Worm (Caenorhabditis elegans) whole organism, L3 larva: ENCODE measurements around the gene C06E1.1.
A peak's percentile ranks its signal among the peaks of the same experiment; 100 is the strongest.

Experiments used
- elt-3 ChIP-seq, 3 experiments: fragments of 150-350 bp in 1 of 3; sonication (generic microtip) in 2 of 3; optimal IDR thresholded peaks; 2 replicates in 2 of 3; 4 replicates in 1 of 3; lab custom pipeline; 2014 to 2017; ENCODE audit warnings: missing biosample characterization in 3 of 3, missing genetic modification characterization in 3 of 3
- eor-1 ChIP-seq, 2 experiments: fragments of 150-350 bp; optimal IDR thresholded peaks; 2 replicates each; lab custom pipeline; 2014 to 2018; ENCODE audit warnings: missing biosample characterization in 2 of 2, missing genetic modification characterization in 2 of 2
- lsy-12 ChIP-seq: sonication (generic microtip); optimal IDR thresholded peaks from 2 replicates; lab custom pipeline; 2016; ENCODE audit warnings: mild to moderate bottlenecking, missing genetic modification characterization, missing compliant biosample characterization
- pha-4 ChIP-seq: fragments of 150-350 bp; optimal IDR thresholded peaks from 2 replicates; lab custom pipeline; 2014; ENCODE audit warnings: missing biosample characterization, missing genetic modification reagents, missing genetic modification characterization
- pqm-1 ChIP-seq: fragments of 150-350 bp; optimal IDR thresholded peaks from 2 replicates; lab custom pipeline; 2017; ENCODE audit warnings: missing biosample characterization, missing genetic modification characterization, inconsistent platforms

DNA sequence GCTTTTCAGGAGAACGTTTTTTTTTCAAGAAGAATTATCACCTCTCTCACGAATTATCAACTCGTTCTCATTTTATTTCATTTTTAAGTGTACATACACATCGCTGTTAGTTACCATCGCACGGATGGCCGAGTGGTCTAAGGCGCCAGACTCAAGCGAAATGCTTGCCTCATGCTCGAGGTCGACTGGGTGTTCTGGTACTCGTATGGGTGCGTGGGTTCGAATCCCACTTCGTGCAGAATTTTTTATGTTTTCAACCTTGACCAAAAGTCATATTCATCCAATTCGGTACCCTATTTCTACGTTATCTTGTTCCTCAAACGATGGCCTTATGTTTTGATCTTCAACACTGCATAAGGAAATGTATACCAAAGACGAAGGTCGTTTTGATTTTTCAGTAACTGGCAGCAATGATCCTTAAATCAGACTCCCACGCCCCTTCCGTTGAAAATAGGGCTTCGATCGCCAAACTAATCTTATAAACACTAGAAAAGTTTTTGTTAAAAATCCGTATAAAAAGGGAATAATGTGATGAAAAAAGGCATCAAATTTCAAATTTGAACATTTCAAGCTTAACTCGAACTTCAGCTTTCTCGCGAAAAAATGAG lies 33.7 kb downstream of the C06E1.1 start, which contains the start of gene fip-1:
- no peak for TF ChIP-seq lsy-12 (tag; lab: Kevin White, UChicago)
- TF ChIP-seq pqm-1, result peak; percentile 9
- no peak for TF ChIP-seq elt-3 (tag; optimal IDR thresholded peaks at IDR 0.05; lab: Kevin White, UChicago)
- TF ChIP-seq eor-1 (tag; optimal IDR thresholded peaks at IDR 0.05; lab: Kevin White, UChicago), result no peak
- no peak for TF ChIP-seq pha-4 (tag; lab: Kevin White, UChicago)
